Worm (Caenorhabditis elegans) whole organism, L2 larva: Measurements from ENCODE around the gene ubh-2.

Experiments
- C34F6.9 ChIP-seq: fragments of 150-350 bp; optimal IDR thresholded peaks from 2 replicates; lab custom pipeline; 2014; ENCODE audit warnings: missing biosample characterization, missing genetic modification characterization
- F13H6.1 ChIP-seq: sonication (generic microtip); optimal IDR thresholded peaks from 2 replicates; lab custom pipeline; 2016; ENCODE audit warnings: missing genetic modification characterization, missing compliant biosample characterization
- R02D3.7 ChIP-seq: fragments of 150-350 bp; optimal IDR thresholded peaks from 2 replicates; lab custom pipeline; 2014; ENCODE audit warnings: missing biosample characterization, missing genetic modification characterization
- Y55F3AM.14 ChIP-seq: fragments of 200-800 bp; sonication (Bioruptor generic); optimal IDR thresholded peaks from 2 replicates; lab custom pipeline; 2018; ENCODE audit warnings: mild to moderate bottlenecking, missing genetic modification characterization, missing compliant biosample characterization
- ZK546.5 ChIP-seq: sonication (generic microtip); optimal IDR thresholded peaks from 2 replicates; lab custom pipeline; 2017; ENCODE audit warnings: missing biosample characterization, missing genetic modification characterization
- aly-2 ChIP-seq: fragments of 150-350 bp; optimal IDR thresholded peaks from 2 replicates; lab custom pipeline; 2014; ENCODE audit warnings: missing biosample characterization, missing genetic modification characterization
- ama-1 ChIP-seq: fragments of 150-350 bp; optimal IDR thresholded peaks from 2 replicates; lab custom pipeline; 2018; ENCODE audit warnings: inconsistent platforms
- blmp-1 ChIP-seq: sonication (generic microtip); optimal IDR thresholded peaks from 2 replicates; lab custom pipeline; 2017; ENCODE audit warnings: missing genetic modification characterization, mild to moderate bottlenecking, missing compliant biosample characterization, antibody characterized with exemption, moderate library complexity; ENCODE audit not compliant: insufficient read depth
- ceh-82 ChIP-seq: fragments of 150-350 bp; optimal IDR thresholded peaks from 2 replicates; lab custom pipeline; 2014; ENCODE audit warnings: missing biosample characterization, missing genetic modification characterization
- crh-2 ChIP-seq: sonication (generic microtip); optimal IDR thresholded peaks from 2 replicates; lab custom pipeline; 2017; ENCODE audit warnings: missing biosample characterization, missing genetic modification characterization
- egl-27 ChIP-seq: sonication (generic microtip); optimal IDR thresholded peaks from 3 replicates; lab custom pipeline; 2017; ENCODE audit warnings: missing biosample characterization, missing genetic modification reagents, missing genetic modification characterization
- elt-3 ChIP-seq: sonication (generic microtip); optimal IDR thresholded peaks from 2 replicates; lab custom pipeline; 2017; ENCODE audit warnings: missing biosample characterization, missing genetic modification characterization
- fos-1 ChIP-seq: fragments of 150-350 bp; optimal IDR thresholded peaks from 2 replicates; lab custom pipeline; 2014; ENCODE audit warnings: missing biosample characterization, missing genetic modification characterization
- lin-11 ChIP-seq: fragments of 150-350 bp; sonication (generic microtip); optimal IDR thresholded peaks from 2 replicates; lab custom pipeline; 2014; ENCODE audit warnings: missing biosample characterization, missing genetic modification characterization, inconsistent platforms, mixed read lengths
- lin-13 ChIP-seq: fragments of 150-350 bp; optimal IDR thresholded peaks from 2 replicates; lab custom pipeline; 2014; ENCODE audit warnings: missing biosample characterization, missing genetic modification reagents, missing genetic modification characterization
- lsy-2 ChIP-seq, 2 experiments: fragments of 150-350 bp in 1 of 2; sonication (generic microtip) in 1 of 2; optimal IDR thresholded peaks; 2 replicates each; lab custom pipeline; 2014 to 2017; ENCODE audit warnings: missing biosample characterization in 2 of 2, missing genetic modification characterization in 2 of 2
- mab-5 ChIP-seq: fragments of 150-350 bp; optimal IDR thresholded peaks from 2 replicates; lab custom pipeline; 2014; ENCODE audit warnings: missing biosample characterization, missing genetic modification characterization
- mbf-1 ChIP-seq: sonication (generic microtip); optimal IDR thresholded peaks from 2 replicates; lab custom pipeline; 2017; ENCODE audit warnings: missing biosample characterization, missing genetic modification characterization
- mdl-1 ChIP-seq, 2 experiments: fragments of 150-350 bp in 1 of 2; sonication (generic microtip) in 1 of 2; optimal IDR thresholded peaks; 2 replicates each; lab custom pipeline; 2017; ENCODE audit warnings: missing biosample characterization in 2 of 2, missing genetic modification characterization in 2 of 2
- nhr-10 ChIP-seq: sonication (generic microtip); optimal IDR thresholded peaks from 2 replicates; lab custom pipeline; 2017; ENCODE audit warnings: missing biosample characterization, missing genetic modification characterization
- nhr-129 ChIP-seq: fragments of 150-350 bp; optimal IDR thresholded peaks from 2 replicates; lab custom pipeline; 2014; ENCODE audit warnings: missing biosample characterization, missing genetic modification characterization
- nhr-21 ChIP-seq: fragments of 150-350 bp; optimal IDR thresholded peaks from 2 replicates; lab custom pipeline; 2014; ENCODE audit warnings: missing biosample characterization, missing genetic modification characterization
- nhr-23 ChIP-seq: fragments of 150-350 bp; optimal IDR thresholded peaks from 2 replicates; lab custom pipeline; 2014; ENCODE audit warnings: missing biosample characterization, missing genetic modification reagents, missing genetic modification characterization
- nhr-237 ChIP-seq: fragments of 150-350 bp; optimal IDR thresholded peaks from 2 replicates; lab custom pipeline; 2014; ENCODE audit warnings: missing biosample characterization, missing genetic modification characterization
- nhr-25 ChIP-seq: fragments of 150-350 bp; sonication (generic microtip); optimal IDR thresholded peaks from 3 replicates; lab custom pipeline; 2014; ENCODE audit warnings: missing biosample characterization, missing genetic modification characterization
- nhr-6 ChIP-seq: fragments of 150-350 bp; optimal IDR thresholded peaks from 2 replicates; lab custom pipeline; 2014; ENCODE audit warnings: missing biosample characterization, missing genetic modification characterization
- peb-1 ChIP-seq: fragments of 150-350 bp; optimal IDR thresholded peaks from 2 replicates; lab custom pipeline; 2014; ENCODE audit warnings: missing biosample characterization, missing genetic modification characterization
- sem-4 ChIP-seq: fragments of 150-350 bp; optimal IDR thresholded peaks from 2 replicates; lab custom pipeline; 2014; ENCODE audit warnings: missing biosample characterization, missing genetic modification reagents, missing genetic modification characterization
- skn-1 ChIP-seq: sonication (generic microtip); optimal IDR thresholded peaks from 2 replicates; lab custom pipeline; 2017; ENCODE audit warnings: missing biosample characterization, missing genetic modification characterization
- sma-3 ChIP-seq: sonication (generic microtip); optimal IDR thresholded peaks from 2 replicates; lab custom pipeline; 2016; ENCODE audit warnings: missing genetic modification reagents, missing genetic modification characterization, missing compliant biosample characterization
- sma-9 ChIP-seq, 2 experiments: fragments of 150-350 bp in 1 of 2; sonication (generic microtip) in 1 of 2; optimal IDR thresholded peaks; 2 replicates each; lab custom pipeline; 2014 to 2016; ENCODE audit warnings: missing genetic modification characterization in 2 of 2, mild to moderate bottlenecking in 1 of 2, missing biosample characterization in 1 of 2, missing compliant biosample characterization in 1 of 2, missing genetic modification reagents in 1 of 2, moderate library complexity in 1 of 2
- snpc-4 ChIP-seq: fragments of 150-350 bp; optimal IDR thresholded peaks from 2 replicates; lab custom pipeline; 2014; ENCODE audit warnings: missing biosample characterization, missing genetic modification characterization
- unc-39 ChIP-seq: fragments of 150-350 bp; optimal IDR thresholded peaks from 2 replicates; lab custom pipeline; 2014; ENCODE audit warnings: missing biosample characterization, missing genetic modification characterization
- unc-62 ChIP-seq: fragments of 150-350 bp; optimal IDR thresholded peaks from 2 replicates; lab custom pipeline; 2014; ENCODE audit warnings: missing biosample characterization, missing genetic modification reagents, missing genetic modification characterization
- ztf-1 ChIP-seq: fragments of 200-800 bp; sonication (Bioruptor generic); conservative IDR thresholded peaks from 2 replicates; pipeline ENCODE4 v1.3.6; 2022; ENCODE audit warnings: missing genetic modification characterization, missing compliant biosample characterization
- ztf-11 ChIP-seq: sonication (generic microtip); optimal IDR thresholded peaks from 2 replicates; lab custom pipeline; 2017; ENCODE audit warnings: missing biosample characterization, missing genetic modification characterization

ubh-2 gene

ce11 chrV:6554308-6554707, 44.7 kb upstream of the ubh-2 start, which contains the start of gene K04A8.19:
K04A8.19 (minus strand) TSS chrV:6554408.
- no peak for TF ChIP-seq elt-3 (tag; lab: Kevin White, UChicago)
- TF ChIP-seq mbf-1 (tag; lab: Kevin White, UChicago) = no peak
- TF ChIP-seq R02D3.7 (tag; lab: Kevin White, UChicago) = no peak
- TF ChIP-seq lin-13 (GFP tag; lab: Kevin White, UChicago) = no peak
- no peak for TF ChIP-seq F13H6.1 (tag; lab: Kevin White, UChicago)
- no peak for TF ChIP-seq mdl-1 (tag; optimal IDR thresholded peaks at IDR 0.05; lab: Kevin White, UChicago)
- TF ChIP-seq unc-62 (GFP tag; lab: Kevin White, UChicago) = no peak
- no peak for TF ChIP-seq skn-1 (tag; lab: Kevin White, UChicago)
- no peak for TF ChIP-seq nhr-237 (tag; lab: Kevin White, UChicago)
- no peak for TF ChIP-seq C34F6.9 (tag; lab: Kevin White, UChicago)
- TF ChIP-seq ztf-11 (tag; lab: Kevin White, UChicago) = no peak
- no peak for TF ChIP-seq nhr-21 (tag; lab: Kevin White, UChicago)

- TF ChIP-seq nhr-6 (no peak), sem-4 (no peak), lin-11 (tag; lab: Kevin White, UChicago) (no peak), sma-3 (GFP tag; lab: Kevin White, UChicago) (peak; percentile 19), ztf-11 (tag; lab: Kevin White, UChicago) (no peak), Y55F3AM.14 (GFP tag; lab: Kevin White, UChicago) (no peak), sma-9 (GFP tag; optimal IDR thresholded peaks at IDR 0.05; lab: Kevin White, UChicago) (peak; percentile 43), sma-9 (tag; optimal IDR thresholded peaks at IDR 0.05; lab: Kevin White, UChicago) (no peak), unc-39 (tag; lab: Kevin White, UChicago) (no peak), fos-1 (peak; percentile 59), egl-27 (tag; lab: Kevin White, UChicago) (no peak), C34F6.9 (tag; lab: Kevin White, UChicago) (peak; percentile 18), ama-1 (lab: Kevin White, UChicago) (no peak), peb-1 (tag; lab: Kevin White, UChicago) (no peak), blmp-1 (no peak), nhr-129 (tag; lab: Kevin White, UChicago) (peak; percentile 54), lsy-2 (tag; optimal IDR thresholded peaks at IDR 0.05; lab: Kevin White, UChicago) (no peak), ceh-82 (tag; lab: Kevin White, UChicago) (no peak), nhr-23 (no peak), mab-5 (no peak), ztf-1 (GFP tag; lab: Robert Waterston, UW) (no peak), lin-13 (GFP tag; lab: Kevin White, UChicago) (no peak)
- TF ChIP-seq, all 48 proteins: peak for 5
These were observed 42.2 kb upstream of the ubh-2 start, which contains the start of gene twk-10 for ce11 chrV:6551707-6552390. twk-10 (plus strand) TSS chrV:6552340.

ce11 chrV:6549871-6550270, 40.3 kb upstream of the ubh-2 start, which contains the start of gene lipl-4:
lipl-4 (plus strand) TSS chrV:6550171.
- TF ChIP-seq crh-2 (tag; lab: Kevin White, UChicago) (no peak), aly-2 (no peak), snpc-4 (tag; lab: Kevin White, UChicago) (no peak), F13H6.1 (tag; lab: Kevin White, UChicago) (no peak), elt-3 (tag; lab: Kevin White, UChicago) (no peak), nhr-10 (tag; lab: Kevin White, UChicago) (no peak), nhr-237 (tag; lab: Kevin White, UChicago) (no peak), R02D3.7 (tag; lab: Kevin White, UChicago) (no peak), nhr-25 (tag; lab: Kevin White, UChicago) (no peak), lin-13 (GFP tag; lab: Kevin White, UChicago) (no peak), mab-5 (no peak), lsy-2 (tag; optimal IDR thresholded peaks at IDR 0.05; lab: Kevin White, UChicago) (no peak), ZK546.5 (tag; lab: Kevin White, UChicago) (no peak)
- TF ChIP-seq, all 48 proteins: peak for 0
